Worm (Caenorhabditis elegans): ENCODE measurements around the gene Y116F11A.3.
A peak's percentile ranks its signal among the peaks of the same experiment; 100 is the strongest.

Y116F11A.3 gene

DNA sequence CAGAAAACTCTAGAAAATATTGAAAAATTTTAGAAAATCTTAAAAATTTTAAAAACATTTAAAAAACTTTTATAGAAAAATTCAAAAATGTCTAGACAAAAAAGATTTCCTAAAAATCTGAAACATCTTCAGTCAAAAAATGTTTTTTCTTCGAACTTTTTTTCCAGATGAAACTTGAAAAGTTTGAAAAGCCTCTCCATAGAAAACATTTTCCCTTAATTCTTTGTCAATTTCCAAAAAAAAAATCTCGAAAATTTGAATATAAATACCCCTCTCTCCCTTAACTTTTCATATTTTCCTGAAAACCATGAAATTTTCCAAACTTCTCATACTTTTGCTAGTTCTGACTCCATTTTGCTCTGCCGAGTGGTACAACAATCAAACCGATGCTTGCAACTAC lies at the start of gene Y116F11A.3:
TSS of gene Y116F11A.3 (plus strand) at position 301 of the 400 bp plus-strand sequence.
- no peak for TF ChIP-seq dmd-8 (GFP tag; IDR thresholded peaks at IDR 0.05)
- no peak for TF ChIP-seq madf-5 (GFP tag; IDR thresholded peaks at IDR 0.05)
- TF ChIP-seq nhr-42 (GFP tag; IDR thresholded peaks at IDR 0.05): no peak

DNA sequence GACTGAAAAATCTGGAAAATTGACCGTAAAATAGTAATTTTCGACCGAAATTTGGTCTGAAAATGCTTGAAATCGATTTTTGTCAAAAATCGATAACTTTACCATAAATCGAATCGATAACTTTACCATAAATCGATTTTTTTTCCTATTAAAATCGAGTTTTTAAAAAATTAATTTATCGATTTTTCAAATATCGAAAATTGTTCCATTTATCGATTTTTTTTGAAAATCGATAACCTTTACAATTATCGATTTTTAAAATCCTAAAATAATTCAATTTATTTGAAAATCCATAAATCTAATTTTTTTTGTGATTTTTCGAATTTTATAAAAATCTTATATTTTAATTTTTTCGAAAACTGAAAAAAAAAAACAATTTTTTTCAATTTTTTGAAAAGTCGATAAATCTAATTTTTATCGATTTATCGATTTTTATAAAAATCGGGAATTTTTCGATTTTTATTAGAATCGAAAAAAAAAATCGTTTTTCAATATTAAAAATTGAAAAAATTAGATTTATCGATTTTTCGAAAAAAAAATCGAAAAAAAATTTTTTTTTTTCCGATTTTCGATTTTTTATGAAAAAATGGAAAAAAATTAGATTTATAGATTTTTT lies 37.5 kb upstream of the Y116F11A.3 start:
- TF ChIP-seq ceh-28 (tag; optimal IDR thresholded peaks at IDR 0.05): peak; percentile 88
- TF ChIP-seq ama-1 (optimal IDR thresholded peaks at IDR 0.05): no peak

DNA sequence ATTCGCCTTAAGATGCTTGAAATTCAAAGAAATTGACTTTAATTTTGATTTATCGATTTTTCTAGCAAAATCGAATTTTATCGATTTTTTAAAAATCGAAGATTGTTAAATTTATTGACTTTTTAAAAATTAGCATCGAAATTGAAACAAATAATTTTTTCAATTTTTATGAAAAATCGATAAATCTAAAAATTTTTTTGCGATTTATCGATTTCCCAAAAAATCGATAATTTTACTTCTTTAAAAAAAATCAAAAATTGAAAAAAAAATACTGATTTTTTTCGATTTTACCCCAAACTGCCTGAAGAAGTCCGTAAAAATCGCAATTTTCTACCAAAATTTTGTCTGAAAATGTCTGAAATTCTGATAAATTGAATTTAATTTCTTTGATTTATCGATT lies 36.9 kb upstream of the Y116F11A.3 start:
- TF ChIP-seq mxl-2 (GFP tag; conservative IDR thresholded peaks at IDR 0.05): no peak
- TF ChIP-seq ceh-28 (tag; optimal IDR thresholded peaks at IDR 0.05): peak; percentile 74

DNA sequence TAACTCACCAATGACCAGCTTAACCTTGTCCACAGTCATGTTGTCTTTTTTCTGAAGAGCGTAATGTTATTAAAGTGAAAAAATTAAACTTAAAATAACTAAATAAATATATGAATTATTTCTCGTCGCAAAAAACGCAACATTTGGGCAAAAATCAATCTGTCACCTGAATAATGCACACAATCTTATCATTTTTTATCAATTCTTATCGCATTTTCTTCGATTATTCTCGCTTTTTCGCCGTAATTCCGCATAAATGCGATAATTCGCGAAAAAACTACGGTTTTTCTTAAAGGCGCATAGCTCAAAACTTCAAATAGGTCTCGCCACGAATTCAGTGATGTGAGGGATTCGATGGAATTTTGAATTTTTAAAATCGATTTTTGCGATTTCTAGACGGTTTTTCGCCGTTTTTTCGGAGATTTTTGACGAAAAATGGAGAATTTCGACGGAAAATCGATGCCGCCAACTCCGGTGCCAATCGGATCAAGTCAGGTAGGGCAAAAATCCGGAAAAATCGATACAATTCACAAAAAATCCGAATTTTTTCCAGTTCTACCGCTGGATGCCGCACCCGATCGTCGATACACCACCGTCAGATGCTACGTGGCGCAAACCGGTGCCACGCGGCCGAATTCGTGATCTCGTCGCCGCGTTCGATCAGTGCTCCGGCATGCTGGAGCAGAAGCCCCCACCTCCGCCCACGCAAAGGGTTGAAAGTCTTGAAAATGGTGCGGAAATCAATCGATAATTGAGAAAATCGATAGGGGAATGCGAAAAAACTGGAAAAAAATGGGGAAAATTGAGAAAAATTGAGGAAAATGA lies 31.3 kb upstream of the Y116F11A.3 start, which contains the start of the genes Y43F8C.13 and ani-3:
TSS of gene Y43F8C.13 (minus strand) at position 51 of the 825 bp plus-strand sequence.
TSS of gene ani-3 (plus strand) at position 385 of the 825 bp plus-strand sequence.
- no peak for TF ChIP-seq rbr-2 (tag; optimal IDR thresholded peaks at IDR 0.05)
- TF ChIP-seq aly-2 (tag; optimal IDR thresholded peaks at IDR 0.05): no peak
- no peak for TF ChIP-seq F44E2.7 (GFP tag; IDR thresholded peaks at IDR 0.05)
- no peak for TF ChIP-seq lin-38 (GFP tag; IDR thresholded peaks at IDR 0.05)
- no peak for TF ChIP-seq unc-62 (GFP tag; optimal IDR thresholded peaks at IDR 0.05 in 1 of 2)
- TF ChIP-seq unc-62 (tag; optimal IDR thresholded peaks at IDR 0.05): no peak
- TF ChIP-seq lim-7 (GFP tag; IDR thresholded peaks at IDR 0.05): no peak
- TF ChIP-seq D1046.2 (GFP tag; IDR thresholded peaks at IDR 0.05): no peak
- peak; percentile 61 for TF ChIP-seq dve-1 (tag; optimal IDR thresholded peaks at IDR 0.05; ENCODE audit: insufficient read depth)
- TF ChIP-seq set-16 (GFP tag; IDR thresholded peaks at IDR 0.05): peak; percentile 75
- no peak for TF ChIP-seq dpl-1 (GFP tag; optimal IDR thresholded peaks at IDR 0.05)
- TF ChIP-seq dmd-6 (GFP tag; IDR thresholded peaks at IDR 0.05): peak; percentile 43; the same call in 1 of the 2 replicates
- TF ChIP-seq nhr-6 (tag; optimal IDR thresholded peaks at IDR 0.05): no peak
- no peak for TF ChIP-seq mes-2 (tag; optimal IDR thresholded peaks at IDR 0.05; ENCODE audit: poor library complexity, severe bottlenecking)
- TF ChIP-seq dmd-9 (GFP tag; IDR thresholded peaks at IDR 0.05): no peak
- no peak for TF ChIP-seq madf-9 (GFP tag; conservative IDR thresholded peaks at IDR 0.05)
- TF ChIP-seq jun-1 (tag; optimal IDR thresholded peaks at IDR 0.05): no peak
- no peak for TF ChIP-seq hif-1 (tag; optimal IDR thresholded peaks at IDR 0.05)
- peak; percentile 17 for TF ChIP-seq lin-13 (GFP tag; optimal IDR thresholded peaks at IDR 0.05)
- TF ChIP-seq ceh-44 (GFP tag; IDR thresholded peaks at IDR 0.05): no peak
- no peak for TF ChIP-seq sdz-12 (GFP tag; optimal IDR thresholded peaks at IDR 0.05)
- no peak for TF ChIP-seq Y75B8A.6 (GFP tag; IDR thresholded peaks at IDR 0.05)
- no peak for TF ChIP-seq ZK337.2 (GFP tag; IDR thresholded peaks at IDR 0.05)
- peak; percentile 24 for TF ChIP-seq ceh-28 (tag; optimal IDR thresholded peaks at IDR 0.05)
- TF ChIP-seq ces-1 (GFP tag; optimal IDR thresholded peaks at IDR 0.05): no peak
- TF ChIP-seq zip-2 (tag; optimal IDR thresholded peaks at IDR 0.05): no peak
- TF ChIP-seq lir-3 (tag; optimal IDR thresholded peaks at IDR 0.05): no peak
- no peak for TF ChIP-seq tra-1 (GFP tag; IDR thresholded peaks at IDR 0.05)
- TF ChIP-seq lin-15B (tag; optimal IDR thresholded peaks at IDR 0.05): no peak
- TF ChIP-seq lin-39 (tag; optimal IDR thresholded peaks at IDR 0.05): no peak
- TF ChIP-seq vab-7 (GFP tag; IDR thresholded peaks at IDR 0.05): no peak
- peak; percentile 57 for TF ChIP-seq nhr-28 (tag; optimal IDR thresholded peaks at IDR 0.05)
- no peak for TF ChIP-seq lin-29 (GFP tag; IDR thresholded peaks at IDR 0.05)
- TF ChIP-seq ama-1 (optimal IDR thresholded peaks at IDR 0.05): no peak
- TF ChIP-seq T26A8.4 (GFP tag; IDR thresholded peaks at IDR 0.05): no peak
- TF ChIP-seq nhr-41 (GFP tag; IDR thresholded peaks at IDR 0.05): no peak
- TF ChIP-seq fkh-10 (GFP tag; optimal IDR thresholded peaks at IDR 0.05): no peak
- TF ChIP-seq hmg-1.1 (GFP tag; IDR thresholded peaks at IDR 0.05): no peak
- no peak for TF ChIP-seq nhr-42 (GFP tag; IDR thresholded peaks at IDR 0.05)
- TF ChIP-seq F10B5.3 (tag; optimal IDR thresholded peaks at IDR 0.05): no peak

All from whole organism, L4 larva.